Fruit fly (Drosophila melanogaster) whole organism, embryonic: ENCODE results near the gene ple.

Experiments used
- Blimp-1 ChIP-seq: fragments of 200-800 bp; sonication (Bioruptor generic); optimal IDR thresholded peaks from 3 replicates; lab custom pipeline; 2018; ENCODE audit warnings: missing biosample characterization, missing genetic modification characterization, mild to moderate bottlenecking, moderate library complexity, missing genetic modification reagents
- Bteb2 ChIP-seq: fragments of 200-800 bp; sonication (Bioruptor generic); optimal IDR thresholded peaks from 2 replicates; lab custom pipeline; 2016; ENCODE audit warnings: missing biosample characterization, missing genetic modification characterization
- CG10267 ChIP-seq: fragments of 200-800 bp; sonication (Bioruptor generic); optimal IDR thresholded peaks from 2 replicates; lab custom pipeline; 2018; ENCODE audit warnings: missing biosample characterization, mild to moderate bottlenecking, missing genetic modification characterization, moderate library complexity
- CG10366 ChIP-seq: fragments of 200-800 bp; sonication (Bioruptor generic); IDR thresholded peaks from 2 replicates; pipeline ENCODE4 v1.3.6; 2022; ENCODE audit warnings: missing biosample characterization, missing genetic modification characterization
- CG10462 ChIP-seq: fragments of 200-800 bp; sonication (Bioruptor generic); optimal IDR thresholded peaks from 2 replicates; lab custom pipeline; 2016; ENCODE audit warnings: missing biosample characterization, missing genetic modification characterization
- CG11093 ChIP-seq: fragments of 200-800 bp; sonication (Bioruptor generic); IDR thresholded peaks from 3 replicates; pipeline ENCODE4 v1.3.6; 2022; ENCODE audit warnings: missing biosample characterization, missing genetic modification characterization
- CG13894 ChIP-seq: fragments of 200-800 bp; sonication (Bioruptor generic); optimal IDR thresholded peaks from 3 replicates; lab custom pipeline; 2018; ENCODE audit warnings: missing biosample characterization, mild to moderate bottlenecking, missing genetic modification characterization, moderate library complexity
- CG15514 ChIP-seq: fragments of 200-800 bp; sonication (Bioruptor generic); optimal IDR thresholded peaks from 3 replicates; lab custom pipeline; 2017; ENCODE audit warnings: missing biosample characterization, missing genetic modification characterization, mild to moderate bottlenecking, moderate library complexity, missing genetic modification reagents
- CG16813 ChIP-seq: fragments of 200-800 bp; sonication (Bioruptor generic); IDR thresholded peaks from 3 replicates; pipeline ENCODE4 v1.3.6; 2022; ENCODE audit warnings: missing biosample characterization, missing genetic modification characterization; ENCODE audit not compliant: partially characterized antibody
- CG17186 ChIP-seq: fragments of 200-800 bp; sonication (Bioruptor generic); optimal IDR thresholded peaks from 3 replicates; lab custom pipeline; 2017; ENCODE audit warnings: missing biosample characterization, missing genetic modification reagents, missing genetic modification characterization
- CG18262 ChIP-seq: fragments of 200-800 bp; optimal IDR thresholded peaks from 3 replicates; lab custom pipeline; 2019; ENCODE audit warnings: missing biosample characterization, mild to moderate bottlenecking, missing genetic modification characterization, moderate library complexity
- CG1832 ChIP-seq: fragments of 200-800 bp; sonication (Bioruptor generic); optimal IDR thresholded peaks from 2 replicates; lab custom pipeline; 2017; ENCODE audit warnings: missing biosample characterization, mild to moderate bottlenecking, missing genetic modification characterization, inconsistent platforms
- CG18599 ChIP-seq: fragments of 200-800 bp; sonication (Bioruptor generic); optimal IDR thresholded peaks from 3 replicates; lab custom pipeline; 2017; ENCODE audit warnings: missing biosample characterization, missing genetic modification characterization, mild to moderate bottlenecking, moderate library complexity, missing genetic modification reagents
- CG4282 ChIP-seq: fragments of 200-800 bp; sonication (Bioruptor generic); optimal IDR thresholded peaks from 2 replicates; lab custom pipeline; 2016; ENCODE audit warnings: missing biosample characterization, missing genetic modification characterization
- CG6791 ChIP-seq: fragments of 200-800 bp; sonication (Bioruptor generic); IDR thresholded peaks from 3 replicates; pipeline ENCODE4 v1.3.6; 2022; ENCODE audit warnings: missing biosample characterization, missing genetic modification characterization; ENCODE audit not compliant: partially characterized antibody
- CG8281 ChIP-seq: fragments of 200-800 bp; sonication (Bioruptor generic); optimal IDR thresholded peaks from 2 replicates; lab custom pipeline; 2018; ENCODE audit warnings: missing biosample characterization, mild to moderate bottlenecking, missing genetic modification characterization, moderate library complexity
- Dll ChIP-seq: fragments of 200-800 bp; sonication (Bioruptor generic); IDR thresholded peaks from 4 replicates; pipeline ENCODE4 v1.3.6; 2022; ENCODE audit warnings: missing biosample characterization, missing genetic modification characterization; ENCODE audit not compliant: partially characterized antibody
- Gsc ChIP-seq: fragments of 200-800 bp; sonication (Bioruptor generic); IDR thresholded peaks from 2 replicates; pipeline ENCODE4 v1.3.6; 2022; ENCODE audit warnings: missing biosample characterization, missing genetic modification characterization
- HmgD ChIP-seq: fragments of 200-800 bp; sonication (Bioruptor generic); optimal IDR thresholded peaks from 3 replicates; lab custom pipeline; 2016; ENCODE audit warnings: missing biosample characterization, missing genetic modification characterization
- Max ChIP-seq: fragments of 200-800 bp; sonication (Bioruptor generic); optimal IDR thresholded peaks from 2 replicates; lab custom pipeline; 2016; ENCODE audit warnings: missing biosample characterization, mild to moderate bottlenecking, missing genetic modification characterization
- NC2β ChIP-seq: fragments of 200-800 bp; sonication (Bioruptor generic); optimal IDR thresholded peaks from 2 replicates; lab custom pipeline; 2016; ENCODE audit warnings: missing biosample characterization, missing genetic modification characterization
- Opbp ChIP-seq: fragments of 200-800 bp; sonication (Bioruptor generic); IDR thresholded peaks from 3 replicates; pipeline ENCODE4 v1.3.6; 2022; ENCODE audit warnings: missing biosample characterization, missing genetic modification characterization; ENCODE audit not compliant: partially characterized antibody
- Sox100B ChIP-seq: fragments of 200-800 bp; sonication (Bioruptor generic); optimal IDR thresholded peaks from 3 replicates; lab custom pipeline; 2018; ENCODE audit warnings: missing biosample characterization, mild to moderate bottlenecking, missing genetic modification characterization
- Tbp ChIP-seq: fragments of >200 bp; optimal IDR thresholded peaks from 2 replicates; lab custom pipeline; 2018; ENCODE audit warnings: missing biosample characterization, missing genetic modification characterization
- ara ChIP-seq: fragments of 200-800 bp; sonication (Bioruptor generic); IDR thresholded peaks from 2 replicates; pipeline ENCODE4 v1.3.6; 2022; ENCODE audit warnings: missing biosample characterization, missing genetic modification characterization
- chif ChIP-seq, 2 experiments: fragments of 200-800 bp; sonication (Bioruptor generic); optimal IDR thresholded peaks; 3 replicates each; lab custom pipeline; 2016; ENCODE audit warnings: missing biosample characterization in 2 of 2, missing genetic modification characterization in 2 of 2
- croc ChIP-seq: fragments of 200-800 bp; sonication (Bioruptor generic); conservative IDR thresholded peaks from 3 replicates; pipeline ENCODE4 v1.3.6; 2022; ENCODE audit warnings: missing biosample characterization, missing genetic modification characterization
- dmrt11E ChIP-seq: fragments of 200-800 bp; sonication (Bioruptor generic); optimal IDR thresholded peaks from 3 replicates; lab custom pipeline; 2018; ENCODE audit warnings: missing biosample characterization, mild to moderate bottlenecking, missing genetic modification characterization, moderate library complexity
- dpn ChIP-seq, 2 experiments: fragments of 200-800 bp; sonication (Bioruptor generic); optimal IDR thresholded peaks; 3 replicates each; lab custom pipeline; 2016; ENCODE audit warnings: missing biosample characterization in 2 of 2, missing genetic modification characterization in 2 of 2
- ems ChIP-seq: fragments of 200-800 bp; sonication (Bioruptor generic); optimal IDR thresholded peaks from 3 replicates; lab custom pipeline; 2016; ENCODE audit warnings: missing biosample characterization, missing genetic modification characterization
- eyg ChIP-seq: fragments of 200-800 bp; sonication (Bioruptor generic); optimal IDR thresholded peaks from 3 replicates; lab custom pipeline; 2016; ENCODE audit warnings: missing biosample characterization, missing genetic modification characterization
- ftz-f1 ChIP-seq: fragments of 200-800 bp; sonication (Bioruptor generic); optimal IDR thresholded peaks from 2 replicates; lab custom pipeline; 2016; ENCODE audit warnings: missing biosample characterization, missing genetic modification characterization
- gcm2 ChIP-seq: fragments of 200-800 bp; sonication (Bioruptor generic); optimal IDR thresholded peaks from 2 replicates; lab custom pipeline; 2016; ENCODE audit warnings: missing biosample characterization, missing genetic modification characterization
- gro ChIP-seq: fragments of 200-800 bp; sonication (Bioruptor generic); optimal IDR thresholded peaks from 2 replicates; lab custom pipeline; 2016; ENCODE audit warnings: missing biosample characterization, missing genetic modification characterization
- jigr1 ChIP-seq: fragments of 200-800 bp; sonication (Bioruptor generic); IDR thresholded peaks from 3 replicates; pipeline ENCODE4 v1.3.6; 2022; ENCODE audit warnings: missing biosample characterization, missing genetic modification characterization
- jing ChIP-seq: fragments of 200-800 bp; sonication (Bioruptor generic); optimal IDR thresholded peaks from 2 replicates; lab custom pipeline; 2018; ENCODE audit warnings: missing biosample characterization, mild to moderate bottlenecking, missing genetic modification characterization
- mld ChIP-seq: fragments of 200-800 bp; sonication (Bioruptor generic); IDR thresholded peaks from 3 replicates; pipeline ENCODE4 v1.3.6; 2022; ENCODE audit warnings: missing biosample characterization, missing genetic modification characterization; ENCODE audit not compliant: partially characterized antibody
- nau ChIP-seq: fragments of 200-800 bp; sonication (Bioruptor generic); optimal IDR thresholded peaks from 3 replicates; lab custom pipeline; 2017; ENCODE audit warnings: missing biosample characterization, mild to moderate bottlenecking, missing genetic modification characterization, missing genetic modification reagents
- oc ChIP-seq: fragments of 200-800 bp; sonication (Bioruptor generic); optimal IDR thresholded peaks from 2 replicates; lab custom pipeline; 2018; ENCODE audit warnings: missing biosample characterization, mild to moderate bottlenecking, missing genetic modification characterization, moderate library complexity
- pfk ChIP-seq: fragments of 200-800 bp; sonication (Bioruptor generic); optimal IDR thresholded peaks from 2 replicates; lab custom pipeline; 2018; ENCODE audit warnings: missing biosample characterization, mild to moderate bottlenecking, missing genetic modification characterization, moderate library complexity
- pros ChIP-seq: fragments of 200-800 bp; sonication (Bioruptor generic); optimal IDR thresholded peaks from 3 replicates; lab custom pipeline; 2019; ENCODE audit warnings: missing biosample characterization, mild to moderate bottlenecking, missing genetic modification characterization, moderate library complexity
- ranshi ChIP-seq: fragments of 200-800 bp; sonication (Bioruptor generic); IDR thresholded peaks from 2 replicates; pipeline ENCODE4 v1.3.6; 2022; ENCODE audit warnings: missing biosample characterization, missing genetic modification characterization
- run ChIP-seq: fragments of 200-800 bp; sonication (Bioruptor generic); optimal IDR thresholded peaks from 3 replicates; lab custom pipeline; 2018; ENCODE audit warnings: missing biosample characterization, mild to moderate bottlenecking, missing genetic modification characterization
- salm ChIP-seq: fragments of 200-800 bp; sonication (Bioruptor generic); optimal IDR thresholded peaks from 2 replicates; lab custom pipeline; 2018; ENCODE audit warnings: missing biosample characterization, mild to moderate bottlenecking, missing genetic modification characterization
- sd ChIP-seq: fragments of 200-800 bp; sonication (Bioruptor generic); optimal IDR thresholded peaks from 3 replicates; lab custom pipeline; 2018; ENCODE audit warnings: missing biosample characterization, mild to moderate bottlenecking, missing genetic modification characterization, moderate library complexity
- sna ChIP-seq: fragments of 200-800 bp; sonication (Bioruptor generic); IDR thresholded peaks from 2 replicates; pipeline ENCODE4 v1.3.6; 2022; ENCODE audit warnings: missing biosample characterization, missing genetic modification characterization; ENCODE audit not compliant: partially characterized antibody
- tgo ChIP-seq: fragments of 200-800 bp; sonication (Bioruptor generic); IDR thresholded peaks from 3 replicates; pipeline ENCODE4 v1.3.6; 2022; ENCODE audit warnings: missing biosample characterization, missing genetic modification characterization
- usp ChIP-seq: fragments of >200 bp; optimal IDR thresholded peaks from 2 replicates; lab custom pipeline; 2017; ENCODE audit warnings: missing biosample characterization, missing genetic modification characterization
- yki ChIP-seq: fragments of >200 bp; optimal IDR thresholded peaks from 3 replicates; lab custom pipeline; 2018
- z ChIP-seq: fragments of 200-800 bp; sonication (Bioruptor generic); IDR thresholded peaks from 3 replicates; pipeline ENCODE4 v1.3.6; 2022; ENCODE audit warnings: missing biosample characterization, missing genetic modification characterization

The ple gene

DNA sequence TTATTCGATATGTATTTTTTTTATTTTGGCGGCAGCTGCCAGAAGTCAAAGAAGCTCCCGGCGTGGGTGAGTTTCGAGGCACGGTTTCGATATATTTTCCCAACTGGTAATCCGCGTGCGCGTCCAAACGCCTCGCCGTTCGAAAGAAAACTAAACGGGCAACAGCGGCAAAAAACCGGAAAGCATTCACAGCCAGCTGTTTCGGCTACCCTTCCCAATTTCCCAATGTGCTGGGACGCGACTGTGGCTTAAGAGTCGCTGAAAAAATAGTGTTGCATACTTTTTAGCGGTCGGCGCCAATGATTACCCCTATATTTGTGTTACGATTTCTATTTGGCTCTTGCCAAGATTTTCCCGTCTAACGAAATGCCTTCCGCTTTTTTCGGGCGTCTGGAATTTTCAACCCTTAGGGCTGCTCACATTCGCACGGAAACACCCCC, 15.9 kb downstream of the ple start, which contains the start of gene SP1173 (continued):
- TF ChIP-seq jigr1 (GFP tag; lab: Robert Waterston, UW) = no peak
- TF ChIP-seq croc (GFP tag; lab: Robert Waterston, UW) = no peak
- peak; percentile 68 for TF ChIP-seq sna (GFP tag; lab: Robert Waterston, UW)
- no peak for TF ChIP-seq CG11093
- TF ChIP-seq pfk = peak; percentile 2
- TF ChIP-seq eyg (GFP tag; lab: Kevin White, UChicago) = no peak
- TF ChIP-seq CG18599 (GFP tag; lab: Kevin White, UChicago) = peak; percentile 15
- TF ChIP-seq CG10366 (GFP tag; lab: Robert Waterston, UW) = 0 out of 2 replicates have a peak, but pooled peaks have one; percentile 16
- no peak for TF ChIP-seq chif (GFP tag; optimal IDR thresholded peaks at IDR 0.05; lab: Kevin White, UChicago)
- TF ChIP-seq CG4282 (GFP tag; lab: Kevin White, UChicago) = no peak
- peak; percentile 35 for TF ChIP-seq CG17186
- TF ChIP-seq Blimp-1 (GFP tag; lab: Kevin White, UChicago) = no peak
- TF ChIP-seq dpn (GFP tag; optimal IDR thresholded peaks at IDR 0.05; lab: Kevin White, UChicago) = peak; percentile 26 to 48
- TF ChIP-seq gro (GFP tag; lab: Kevin White, UChicago) = peak; percentile 41
- TF ChIP-seq CG15514 (GFP tag; lab: Kevin White, UChicago) = peak; percentile 59
- TF ChIP-seq nau (GFP tag; lab: Kevin White, UChicago) = peak; percentile 71
- TF ChIP-seq ftz-f1 = peak; percentile 52
- no peak for TF ChIP-seq jing (GFP tag; lab: Kevin White, UChicago)
- no peak for TF ChIP-seq ems (GFP tag; lab: Kevin White, UChicago)
- TF ChIP-seq yki (lab: Kevin White, UChicago) = no peak
- TF ChIP-seq Max (GFP tag; lab: Kevin White, UChicago) = no peak
- TF ChIP-seq Gsc (GFP tag; lab: Robert Waterston, UW) = no peak
- TF ChIP-seq tgo (GFP tag; lab: Robert Waterston, UW) = peak; percentile 50; the same call in 1 of the 3 replicates
- no peak for TF ChIP-seq Sox100B (GFP tag; lab: Kevin White, UChicago)
- TF ChIP-seq salm = no peak
- TF ChIP-seq oc (tag; lab: Kevin White, UChicago) = peak; percentile 70
- TF ChIP-seq Tbp (GFP tag; lab: Kevin White, UChicago) = no peak
- TF ChIP-seq ara (GFP tag; lab: Robert Waterston, UW) = peak; percentile 46; the same call in 1 of the 2 replicates
- TF ChIP-seq Bteb2 (GFP tag; lab: Kevin White, UChicago) = no peak
- TF ChIP-seq dmrt11E (tag; lab: Kevin White, UChicago) = no peak
- TF ChIP-seq CG10462 = no peak
- TF ChIP-seq ranshi (GFP tag; lab: Robert Waterston, UW) = peak; percentile 7; the same call in 1 of the 2 replicates
- TF ChIP-seq HmgD = peak; percentile 9
- no peak for TF ChIP-seq z (GFP tag; lab: Robert Waterston, UW)
- peak; percentile 54; the same call in 2 of the 4 replicates for TF ChIP-seq Dll (GFP tag; lab: Robert Waterston, UW)
- TF ChIP-seq CG10267 (tag; lab: Kevin White, UChicago) = no peak
- TF ChIP-seq gcm2 (GFP tag; lab: Kevin White, UChicago) = peak; percentile 30

DNA sequence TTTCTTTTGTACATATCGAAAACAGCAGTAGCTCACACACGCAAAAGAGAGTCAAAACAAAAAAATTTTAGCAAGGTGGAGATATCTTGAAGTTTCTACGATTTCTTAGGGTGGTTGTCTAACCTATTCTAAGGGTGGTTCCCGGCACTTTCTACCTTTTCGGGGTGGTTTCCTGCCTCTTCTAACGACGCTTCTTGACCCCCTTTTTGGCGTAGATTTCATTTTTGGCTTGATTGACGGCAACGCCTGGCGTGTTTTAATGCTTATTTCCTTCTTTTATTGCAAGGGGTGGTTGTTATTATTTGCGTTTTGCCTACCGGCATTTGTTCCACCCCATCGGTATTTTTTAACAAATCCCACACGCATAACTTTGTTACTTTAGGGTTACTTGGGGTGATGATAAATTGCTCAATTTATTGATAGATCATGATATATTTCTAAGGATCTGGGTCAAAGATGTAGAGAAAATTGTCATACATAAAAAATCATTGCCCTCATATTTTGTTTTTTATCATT, 18.3 kb downstream of the ple start:
- TF ChIP-seq run (tag; lab: Kevin White, UChicago) = no peak
- TF ChIP-seq CG13894 (tag; lab: Kevin White, UChicago) = peak; percentile 1
- 0 out of 3 replicates have a peak, but pooled peaks have one; percentile 8 for TF ChIP-seq CG16813 (GFP tag; lab: Robert Waterston, UW)
- TF ChIP-seq CG8281 (tag; lab: Kevin White, UChicago) = no peak
- TF ChIP-seq sd (tag; lab: Kevin White, UChicago) = peak; percentile 64
- TF ChIP-seq Opbp (GFP tag; lab: Robert Waterston, UW) = peak; percentile 5; the same call in 1 of the 3 replicates
- no peak for TF ChIP-seq CG1832 (GFP tag; lab: Kevin White, UChicago)
- TF ChIP-seq CG6791 (GFP tag; lab: Robert Waterston, UW) = peak; percentile 82
- TF ChIP-seq CG18262 (tag; lab: Kevin White, UChicago) = no peak
- 0 out of 2 replicates have a peak, but pooled peaks have one; percentile 25 for TF ChIP-seq sna (GFP tag; lab: Robert Waterston, UW)
- TF ChIP-seq pros (GFP tag; lab: Kevin White, UChicago) = peak; percentile 96
- peak; percentile 33; the same call in 1 of the 3 replicates for TF ChIP-seq mld (GFP tag; lab: Robert Waterston, UW)
- TF ChIP-seq usp (GFP tag; lab: Kevin White, UChicago) = no peak
- TF ChIP-seq NC2β (GFP tag; lab: Kevin White, UChicago) = no peak
